Fruit fly (Drosophila melanogaster): ENCODE measurements around the gene vls.

Gene vls

dm6 chr2L:20065516-20065915, at the start of gene vls:
Gene vls (minus strand): TSS chr2L:20065679.
- TF ChIP-seq CG8478 (optimal IDR thresholded peaks at IDR 0.05) (no peak), CTCF (optimal IDR thresholded peaks at IDR 0.05) (no peak)

dm6 chr2L:20106595-20106994, 41.1 kb upstream of the vls start:
- TF ChIP-seq CTCF (optimal IDR thresholded peaks at IDR 0.05) (peak; percentile 72 to 80), CG8478 (optimal IDR thresholded peaks at IDR 0.05) (no peak)

dm6 chr2L:20104526-20104925, 39.0 kb upstream of the vls start:
- TF ChIP-seq CG8478 (optimal IDR thresholded peaks at IDR 0.05) (no peak), CTCF (optimal IDR thresholded peaks at IDR 0.05) (no peak)

- TF ChIP-seq CTCF (optimal IDR thresholded peaks at IDR 0.05) (no peak), CG8478 (optimal IDR thresholded peaks at IDR 0.05) (no peak)
Measured at dm6 chr2L:20104050-20104449, 38.6 kb upstream of the vls start, which contains the start of gene CG13970. Gene CG13970 (minus strand): TSS chr2L:20104150.

dm6 chr2L:20098194-20098593, 32.7 kb upstream of the vls start:
- TF ChIP-seq CTCF (optimal IDR thresholded peaks at IDR 0.05): peak in 1 of 2 experiments; percentile 2
- no peak for TF ChIP-seq CG8478 (optimal IDR thresholded peaks at IDR 0.05)

- TF ChIP-seq CTCF (optimal IDR thresholded peaks at IDR 0.05) (no peak), CG8478 (optimal IDR thresholded peaks at IDR 0.05) (no peak)
Measured at dm6 chr2L:20097773-20098172, 32.3 kb upstream of the vls start.

dm6 chr2L:20097105-20097631, 31.7 kb upstream of the vls start, which contains the start of the genes mRpS18B and Kua:
Gene mRpS18B (minus strand): TSS chr2L:20097253.
Gene Kua (plus strand): TSS chr2L:20097581.
- TF ChIP-seq CG8478 (optimal IDR thresholded peaks at IDR 0.05) (no peak), CTCF (optimal IDR thresholded peaks at IDR 0.05) (no peak)

- TF ChIP-seq CTCF (optimal IDR thresholded peaks at IDR 0.05): no peak
- TF ChIP-seq CG8478 (optimal IDR thresholded peaks at IDR 0.05): no peak
Measured at dm6 chr2L:20093794-20094193, 28.3 kb upstream of the vls start, which contains the start of the genes Taf13 and nesd. Gene Taf13 (minus strand): TSS chr2L:20093849. Gene nesd (plus strand): TSS chr2L:20093972.

dm6 chr2L:20091094-20091679, 25.7 kb upstream of the vls start, which contains the start of the genes CG10747 and Pyroxd1:
Gene CG10747 (minus strand): TSS chr2L:20091348.
Gene Pyroxd1 (plus strand): TSS chr2L:20091435.
- no peak for TF ChIP-seq CTCF (optimal IDR thresholded peaks at IDR 0.05)
- no peak for TF ChIP-seq CG8478 (optimal IDR thresholded peaks at IDR 0.05)

dm6 chr2L:20086295-20087096, 21.0 kb upstream of the vls start:
- TF ChIP-seq CG8478 (optimal IDR thresholded peaks at IDR 0.05): no peak
- no peak for TF ChIP-seq CTCF (optimal IDR thresholded peaks at IDR 0.05)

dm6 chr2L:20084785-20085555, 19.5 kb upstream of the vls start, which contains the start of gene fok:
Gene fok (minus strand): TSS chr2L:20085070.
- no peak for TF ChIP-seq CTCF (optimal IDR thresholded peaks at IDR 0.05)
- TF ChIP-seq CG8478 (optimal IDR thresholded peaks at IDR 0.05): no peak

- no peak for TF ChIP-seq CG8478 (optimal IDR thresholded peaks at IDR 0.05)
- no peak for TF ChIP-seq CTCF (optimal IDR thresholded peaks at IDR 0.05)
Measured at dm6 chr2L:20084068-20084651, 18.7 kb upstream of the vls start.

dm6 chr2L:20082965-20083855, 17.7 kb upstream of the vls start:
- TF ChIP-seq CTCF (optimal IDR thresholded peaks at IDR 0.05) (no peak), CG8478 (optimal IDR thresholded peaks at IDR 0.05) (no peak)

Measured in S2 (cell line).